Fruit fly (Drosophila melanogaster): ENCODE results near the gene CG12984.

CG12984 gene

dm6 chr3L:20966662-20967061, 24.8 kb upstream of the CG12984 start, which contains the start of gene CG12983:
Gene CG12983, minus strand, starts transcription at chr3L:20966762.
- no peak for TF ChIP-seq noc (tag; optimal IDR thresholded peaks at IDR 0.05)

DNA sequence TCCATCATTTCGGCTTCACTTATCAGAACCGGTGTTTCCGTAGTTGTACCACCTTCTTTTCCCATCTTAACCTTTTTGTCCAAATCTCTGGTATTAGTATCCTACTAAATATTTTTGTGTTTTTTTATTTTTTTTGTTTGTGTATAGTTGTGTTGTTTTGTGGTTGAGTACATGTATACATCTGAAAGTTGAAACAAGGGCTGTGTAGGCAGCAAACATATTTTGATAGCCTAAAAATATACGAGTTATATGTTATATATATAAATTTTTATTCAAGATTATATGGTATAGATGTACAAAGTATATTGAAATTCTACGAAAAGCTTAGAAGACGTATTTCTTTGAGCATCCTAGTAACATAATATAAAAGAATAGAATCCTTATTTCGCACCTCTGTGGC, 20.9 kb upstream of the CG12984 start, which contains the start of gene CG33287:
Gene CG33287 (minus strand): TSS at position 101 of the 400 bp plus-strand sequence.
- no peak for TF ChIP-seq noc (tag; optimal IDR thresholded peaks at IDR 0.05)

DNA sequence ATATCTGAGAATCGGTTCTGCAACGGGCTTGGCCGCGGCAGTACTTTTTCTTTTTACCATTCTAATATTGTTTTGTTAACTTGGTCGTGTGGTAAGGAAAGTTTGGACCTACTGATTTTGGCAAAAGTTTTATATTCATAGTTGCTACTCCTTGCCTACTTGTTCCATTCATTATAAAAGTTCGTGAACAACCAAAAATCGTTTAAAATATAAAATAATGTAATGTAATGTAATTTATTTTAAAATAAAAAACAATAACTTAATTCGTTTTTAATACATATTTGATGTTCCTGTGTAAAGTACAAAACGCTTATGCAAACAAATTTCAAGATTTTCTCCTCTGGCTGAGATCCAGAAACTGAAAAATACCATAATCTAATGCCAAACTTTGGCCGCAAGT, 16.9 kb upstream of the CG12984 start, which contains the start of gene CG33286:
Gene CG33286 (minus strand): TSS at position 101 of the 400 bp plus-strand sequence.
- TF ChIP-seq noc (tag; optimal IDR thresholded peaks at IDR 0.05) = no peak

DNA sequence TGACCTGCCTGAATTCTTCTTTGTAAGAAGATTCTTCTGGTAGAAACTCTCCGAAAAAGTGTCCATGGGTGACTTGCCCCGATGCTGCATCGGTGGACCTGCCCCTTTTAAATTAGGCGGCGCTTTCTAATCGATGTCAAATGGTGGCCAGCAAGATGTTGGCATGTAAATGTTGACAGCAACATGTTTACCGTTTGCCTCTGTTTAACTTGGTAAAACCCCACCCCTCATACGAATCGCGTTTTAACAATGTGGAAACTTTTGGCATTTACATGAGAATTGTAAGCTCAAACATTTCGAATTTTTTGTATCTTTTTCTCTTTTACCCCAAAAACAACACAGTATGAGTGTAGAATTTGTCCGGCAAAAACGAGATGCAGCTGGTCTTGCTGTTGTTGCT, 15.1 kb upstream of the CG12984 start:
- no peak for TF ChIP-seq noc (tag; optimal IDR thresholded peaks at IDR 0.05)

DNA sequence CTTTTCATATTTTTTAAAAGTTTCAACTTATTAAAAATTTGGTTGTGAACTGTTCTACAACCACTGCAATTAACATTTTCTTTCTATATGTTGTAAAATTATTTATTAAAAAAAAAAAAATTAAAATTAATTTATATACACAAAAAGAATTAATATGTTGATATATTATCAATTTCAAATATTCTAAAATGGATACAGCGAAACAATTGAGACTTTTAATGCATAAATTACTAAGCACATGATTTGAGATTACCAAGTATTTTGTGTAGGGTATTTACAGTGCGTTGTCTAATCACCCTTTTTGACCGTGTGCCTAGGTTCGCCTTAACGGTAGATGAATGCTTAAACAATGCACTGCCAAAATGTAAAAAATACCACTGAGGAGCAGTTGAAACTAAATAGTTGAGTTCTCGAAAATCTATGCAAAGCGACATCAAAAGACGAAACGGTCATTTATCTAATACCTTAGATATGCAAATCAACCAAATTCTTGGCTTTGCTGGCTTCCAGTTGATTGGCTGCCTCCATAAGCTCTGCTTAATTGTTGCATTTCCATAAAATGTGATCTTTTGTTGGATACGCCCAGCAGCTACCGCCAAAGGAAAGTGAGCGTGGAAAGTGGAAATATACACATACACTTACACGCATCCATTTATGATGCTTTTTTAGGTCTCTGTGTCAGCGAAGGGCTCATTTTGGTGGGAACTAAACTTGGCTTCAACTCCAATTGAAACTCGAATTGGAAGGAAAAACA, 14.3 kb upstream of the CG12984 start:
- no peak for TF ChIP-seq noc (tag; optimal IDR thresholded peaks at IDR 0.05)

DNA sequence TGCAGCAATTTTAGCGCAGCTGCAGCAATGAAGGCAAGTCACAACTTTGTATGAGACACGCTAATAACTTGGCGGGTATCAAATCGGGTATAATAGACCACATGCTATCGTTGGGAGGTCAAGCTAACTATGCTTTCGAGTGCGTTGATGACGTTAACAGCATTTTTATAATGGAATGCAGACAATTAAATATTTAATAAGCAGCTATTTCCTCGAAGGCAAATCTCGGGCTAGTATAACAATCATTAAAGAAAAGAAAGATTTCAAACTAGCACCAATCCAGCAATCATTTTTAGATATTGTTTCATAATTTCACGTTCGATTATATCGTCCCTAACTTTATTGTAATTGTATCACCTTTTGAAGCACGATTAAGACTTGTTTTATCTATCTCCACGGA, 11.0 kb upstream of the CG12984 start:
- TF ChIP-seq noc (tag; optimal IDR thresholded peaks at IDR 0.05) = no peak

dm6 chr3L:20981724-20982123, 9.7 kb upstream of the CG12984 start:
- no peak for TF ChIP-seq noc (tag; optimal IDR thresholded peaks at IDR 0.05)

dm6 chr3L:20982544-20982943, 8.9 kb upstream of the CG12984 start:
- no peak for TF ChIP-seq noc (tag; optimal IDR thresholded peaks at IDR 0.05)

DNA sequence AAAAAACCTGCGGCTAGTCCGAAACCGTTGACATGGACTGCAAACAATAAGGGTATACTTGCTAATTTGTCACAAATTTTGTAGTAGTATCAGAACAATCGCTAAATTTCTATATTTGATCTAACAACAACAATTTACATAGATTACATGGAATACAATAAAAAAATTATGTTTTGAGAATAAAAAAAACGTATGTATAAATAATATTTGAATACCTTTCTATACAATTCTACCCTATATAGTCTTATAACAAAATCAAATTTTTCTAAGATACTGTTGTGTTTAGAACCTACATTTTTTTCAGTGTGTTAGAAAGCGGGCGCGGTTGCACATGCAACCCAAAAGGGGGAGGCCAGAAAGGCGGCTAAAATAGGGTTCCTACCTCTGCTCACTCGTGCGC, 8.2 kb upstream of the CG12984 start:
- TF ChIP-seq noc (tag; optimal IDR thresholded peaks at IDR 0.05) = no peak

- no peak for TF ChIP-seq noc (tag; optimal IDR thresholded peaks at IDR 0.05)
Measured at dm6 chr3L:20984414-20985208, 6.9 kb upstream of the CG12984 start.

DNA sequence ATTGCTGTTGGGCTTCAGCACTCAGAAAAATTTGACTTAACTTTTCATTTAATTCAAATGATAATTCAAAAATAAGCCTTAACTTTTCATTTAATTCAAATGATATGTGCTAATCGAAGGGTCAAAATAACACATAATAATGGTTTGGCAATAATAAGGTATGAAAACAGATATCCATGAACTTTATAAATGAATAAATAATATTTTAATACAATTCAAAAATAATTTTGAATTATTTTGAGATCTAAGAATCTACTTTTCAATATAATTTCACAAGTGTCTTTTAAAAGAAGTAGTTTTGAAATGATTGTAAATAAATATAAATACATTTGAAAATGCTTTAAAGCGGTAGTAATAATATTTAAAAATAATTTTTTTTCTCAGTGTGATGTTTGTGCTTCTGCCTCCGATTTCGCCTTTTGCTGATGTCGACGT, 4.5 kb upstream of the CG12984 start:
- no peak for TF ChIP-seq noc (tag; optimal IDR thresholded peaks at IDR 0.05)

dm6 chr3L:20987895-20988294, 3.6 kb upstream of the CG12984 start:
- TF ChIP-seq noc (tag; optimal IDR thresholded peaks at IDR 0.05) = no peak

DNA sequence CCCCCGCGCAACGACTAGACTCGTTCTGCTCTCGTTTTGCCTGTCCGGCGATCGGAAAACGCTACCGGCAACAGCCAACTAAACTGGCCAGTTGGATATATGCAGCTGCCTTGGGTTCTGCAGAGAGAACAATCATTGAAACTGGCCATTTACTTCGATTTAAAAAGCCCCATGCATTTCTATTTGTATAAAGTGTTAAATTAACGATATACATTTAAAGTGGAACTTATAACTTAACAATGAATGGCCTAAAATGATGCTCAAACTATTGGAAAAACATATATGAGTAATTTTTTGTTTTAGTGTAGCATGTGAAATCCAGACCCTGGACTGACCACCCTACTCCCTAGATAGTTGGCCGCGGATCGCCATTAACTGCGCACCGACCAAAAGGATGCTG, 2.6 kb upstream of the CG12984 start:
- TF ChIP-seq noc (tag; optimal IDR thresholded peaks at IDR 0.05) = no peak

DNA sequence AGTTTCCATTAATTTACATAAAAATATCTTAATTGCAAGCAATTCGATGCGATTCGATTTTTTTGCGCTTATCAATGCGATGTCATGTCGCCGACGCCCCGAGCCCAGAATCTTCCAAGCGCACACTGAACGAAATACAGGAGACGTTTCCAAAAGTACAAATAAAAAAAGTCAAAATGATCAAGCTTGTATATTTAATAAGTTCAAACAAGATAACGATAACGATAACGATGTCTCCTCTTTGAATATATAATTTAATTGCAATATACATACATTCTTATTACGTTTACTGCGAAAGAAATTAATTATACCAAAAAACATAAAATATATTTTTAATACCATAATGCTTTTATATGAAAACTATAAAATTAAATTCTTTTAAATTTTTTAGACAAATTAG, 1.2 kb upstream of the CG12984 start:
- no peak for TF ChIP-seq noc (tag; optimal IDR thresholded peaks at IDR 0.05)

DNA sequence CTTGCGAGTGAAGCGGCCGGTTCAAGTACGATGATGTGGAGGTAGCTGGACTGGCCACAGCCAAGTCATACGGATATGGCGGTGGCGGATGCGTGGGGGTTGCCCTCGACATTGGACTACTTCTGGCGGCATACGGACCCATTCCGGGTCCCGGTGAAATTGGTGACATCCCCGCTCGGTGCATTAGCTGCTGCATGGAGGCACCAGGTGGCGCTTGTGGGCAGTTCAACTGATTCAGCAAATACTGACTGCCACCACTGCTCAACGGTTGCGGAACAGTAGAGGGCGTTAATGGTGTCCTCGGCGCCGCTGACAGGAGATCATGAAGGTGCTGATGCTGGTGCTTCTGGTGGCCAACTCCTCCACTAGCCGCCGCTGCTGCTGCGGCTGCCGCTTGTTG, 8.2 kb downstream of the CG12984 start:
- TF ChIP-seq noc (tag; optimal IDR thresholded peaks at IDR 0.05) = no peak

DNA sequence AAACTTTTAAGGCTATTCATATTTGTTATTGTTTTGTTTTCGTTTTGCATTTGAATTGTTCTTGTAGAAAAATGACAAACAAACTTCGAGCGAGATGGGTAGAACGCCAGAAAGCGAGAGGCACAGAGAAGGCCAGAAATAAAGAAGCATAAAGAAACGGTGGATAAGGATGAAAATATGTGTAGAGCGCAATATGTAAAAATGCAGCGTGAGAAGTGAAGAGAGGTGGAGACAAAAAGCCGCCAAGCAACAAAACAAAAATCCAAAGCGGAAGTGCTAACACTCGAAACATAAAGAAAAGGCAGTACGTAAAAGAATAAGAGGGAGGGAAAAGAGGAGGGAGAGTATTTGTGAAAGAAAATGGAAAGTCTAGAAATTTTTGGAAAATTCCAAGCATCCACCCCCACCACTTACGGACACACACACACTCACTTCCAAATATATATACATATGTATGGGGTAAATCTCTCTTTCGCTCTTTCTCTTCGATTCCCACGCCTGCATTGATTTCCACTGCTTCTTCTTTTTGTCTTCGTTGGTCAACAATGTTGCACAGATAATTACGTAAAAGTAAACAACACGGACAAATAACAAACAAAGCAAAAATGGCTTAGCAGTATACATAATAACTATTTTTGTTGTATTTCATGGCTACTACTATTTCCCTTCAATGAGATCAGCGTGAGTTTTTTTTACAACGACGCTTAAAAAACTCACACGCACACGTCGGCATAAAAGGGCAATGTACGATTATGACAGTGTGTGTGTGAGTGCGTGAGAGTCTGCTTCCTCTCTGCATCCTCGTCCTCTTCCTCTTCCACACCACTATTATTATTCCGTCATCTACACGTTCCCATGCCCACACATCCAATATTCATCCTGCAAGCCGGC, 16.1 kb downstream of the CG12984 start:
- no peak for TF ChIP-seq noc (tag; optimal IDR thresholded peaks at IDR 0.05)
